Fruit fly (Drosophila melanogaster) whole organism, larva: Measurements from ENCODE around the gene CG43064.
A peak's percentile ranks its signal among the peaks of the same experiment; 100 is the strongest.

Experiments used
- noc ChIP-seq: fragments of 200-800 bp; sonication (Bioruptor generic); optimal IDR thresholded peaks from 3 replicates; lab custom pipeline; 2019; ENCODE audit warnings: missing biosample characterization, mild to moderate bottlenecking, missing genetic modification characterization, moderate library complexity

The CG43064 gene

dm6 chr3L:11788195-11788594 is 48.3 kb downstream of the CG43064 start:
- no peak for TF ChIP-seq noc

dm6 chr3L:11785291-11785690 is 51.2 kb downstream of the CG43064 start:
- TF ChIP-seq noc: peak; percentile 78
